Fruit fly (Drosophila melanogaster) whole organism, prepupa: ENCODE data around the gene CG32939.

Source experiments
- Blimp-1 ChIP-seq: fragments of 200-800 bp; sonication (Bioruptor generic); optimal IDR thresholded peaks from 3 replicates; lab custom pipeline; 2017; ENCODE audit warnings: missing biosample characterization, missing genetic modification characterization, mild to moderate bottlenecking, moderate library complexity, missing genetic modification reagents
- CG10631 ChIP-seq: fragments of 200-800 bp; sonication (Bioruptor generic); optimal IDR thresholded peaks from 2 replicates; lab custom pipeline; 2016; ENCODE audit warnings: missing biosample characterization, missing genetic modification characterization
- CG10669 ChIP-seq: fragments of 200-800 bp; sonication (Bioruptor generic); optimal IDR thresholded peaks from 3 replicates; lab custom pipeline; 2018; ENCODE audit warnings: missing biosample characterization, mild to moderate bottlenecking, missing genetic modification characterization, moderate library complexity
- CG3032 ChIP-seq: fragments of 200-800 bp; optimal IDR thresholded peaks from 2 replicates; lab custom pipeline; 2019; ENCODE audit warnings: missing biosample characterization, mild to moderate bottlenecking, missing genetic modification characterization, moderate library complexity
- CG32006 ChIP-seq: fragments of 200-800 bp; sonication (Bioruptor generic); optimal IDR thresholded peaks from 3 replicates; lab custom pipeline; 2017; ENCODE audit warnings: missing biosample characterization, mild to moderate bottlenecking, missing genetic modification characterization
- CG34406 ChIP-seq: fragments of 200-800 bp; sonication (Bioruptor generic); optimal IDR thresholded peaks from 3 replicates; lab custom pipeline; 2016; ENCODE audit warnings: missing biosample characterization, missing genetic modification characterization
- CG3919 ChIP-seq: fragments of 200-800 bp; sonication (Bioruptor generic); optimal IDR thresholded peaks from 3 replicates; lab custom pipeline; 2016; ENCODE audit warnings: missing biosample characterization, missing genetic modification characterization
- CG4318 ChIP-seq: fragments of 200-800 bp; sonication (Bioruptor generic); optimal IDR thresholded peaks from 3 replicates; lab custom pipeline; 2017; ENCODE audit warnings: missing biosample characterization, mild to moderate bottlenecking, missing genetic modification characterization
- CG6808 ChIP-seq: fragments of 200-800 bp; sonication (Bioruptor generic); optimal IDR thresholded peaks from 3 replicates; lab custom pipeline; 2017; ENCODE audit warnings: missing biosample characterization, missing genetic modification characterization, mild to moderate bottlenecking, moderate library complexity, missing genetic modification reagents
- CG6854 ChIP-seq: fragments of 200-800 bp; sonication (Bioruptor generic); optimal IDR thresholded peaks from 2 replicates; lab custom pipeline; 2017; ENCODE audit warnings: missing biosample characterization, mild to moderate bottlenecking, missing genetic modification characterization
- CG8119 ChIP-seq: fragments of 200-800 bp; sonication (Bioruptor generic); IDR thresholded peaks from 3 replicates; pipeline ENCODE4 v1.3.6; 2022; ENCODE audit warnings: missing biosample characterization, missing genetic modification characterization
- CG8319 ChIP-seq: fragments of 200-800 bp; sonication (Bioruptor generic); optimal IDR thresholded peaks from 3 replicates; lab custom pipeline; 2016; ENCODE audit warnings: missing biosample characterization, missing genetic modification characterization
- CG9139 ChIP-seq: fragments of 200-800 bp; sonication (Bioruptor generic); optimal IDR thresholded peaks from 3 replicates; lab custom pipeline; 2017; ENCODE audit warnings: missing biosample characterization, mild to moderate bottlenecking, missing genetic modification characterization
- Eip78C ChIP-seq: fragments of 200-800 bp; sonication (Bioruptor generic); peaks from one replicate; lab custom pipeline; 2016; ENCODE audit warnings: missing biosample characterization, missing genetic modification characterization
- Eip93F ChIP-seq: fragments of 200-800 bp; sonication (Bioruptor generic); optimal IDR thresholded peaks from 2 replicates; lab custom pipeline; 2016; ENCODE audit warnings: missing biosample characterization, mild to moderate bottlenecking, missing genetic modification characterization
- Gug ChIP-seq: fragments of 200-800 bp; sonication (Bioruptor generic); IDR thresholded peaks from 2 replicates; pipeline ENCODE4 v1.3.6; 2022; ENCODE audit warnings: missing biosample characterization, missing genetic modification characterization
- Hr38 ChIP-seq: sonication (Bioruptor generic); optimal IDR thresholded peaks from 2 replicates; lab custom pipeline; 2016; ENCODE audit warnings: missing biosample characterization, missing genetic modification characterization
- Hr39 ChIP-seq: fragments of 200-800 bp; sonication (Bioruptor generic); optimal IDR thresholded peaks from 2 replicates; lab custom pipeline; 2016; ENCODE audit warnings: missing biosample characterization, missing genetic modification characterization
- Lpt ChIP-seq: fragments of 200-800 bp; sonication (Bioruptor generic); optimal IDR thresholded peaks from 3 replicates; lab custom pipeline; 2016; ENCODE audit warnings: missing biosample characterization, missing genetic modification characterization
- Met ChIP-seq: fragments of 200-800 bp; sonication (Bioruptor generic); optimal IDR thresholded peaks from 3 replicates; lab custom pipeline; 2016; ENCODE audit warnings: missing biosample characterization, missing genetic modification characterization
- Sox14 ChIP-seq: fragments of 200-800 bp; sonication (Bioruptor generic); optimal IDR thresholded peaks from 3 replicates; lab custom pipeline; 2016; ENCODE audit warnings: missing biosample characterization, missing genetic modification characterization
- achi ChIP-seq: fragments of 200-800 bp; sonication (Bioruptor generic); optimal IDR thresholded peaks from 3 replicates; lab custom pipeline; 2016; ENCODE audit warnings: missing biosample characterization, missing genetic modification characterization
- cyc ChIP-seq: fragments of 200-800 bp; sonication (Bioruptor generic); optimal IDR thresholded peaks from 3 replicates; lab custom pipeline; 2016; ENCODE audit warnings: missing biosample characterization, missing genetic modification characterization
- dac ChIP-seq: fragments of 200-800 bp; sonication (Bioruptor generic); optimal IDR thresholded peaks from 2 replicates; lab custom pipeline; 2017; ENCODE audit warnings: missing biosample characterization, mild to moderate bottlenecking, missing genetic modification characterization
- dsx ChIP-seq: fragments of 200-800 bp; optimal IDR thresholded peaks from 3 replicates; lab custom pipeline; 2019; ENCODE audit warnings: missing biosample characterization, mild to moderate bottlenecking, missing genetic modification characterization, moderate library complexity; ENCODE audit not compliant: poor library complexity, severe bottlenecking
- eg ChIP-seq: fragments of 200-800 bp; sonication (Bioruptor generic); IDR thresholded peaks from 3 replicates; pipeline ENCODE4 v1.3.6; 2022; ENCODE audit warnings: missing biosample characterization, missing genetic modification characterization
- esn ChIP-seq: fragments of 200-800 bp; sonication (Bioruptor generic); optimal IDR thresholded peaks from 2 replicates; lab custom pipeline; 2016; ENCODE audit warnings: missing biosample characterization, mild to moderate bottlenecking, missing genetic modification characterization, moderate library complexity
- fd59A ChIP-seq: fragments of 200-800 bp; sonication (Bioruptor generic); optimal IDR thresholded peaks from 2 replicates; lab custom pipeline; 2017; ENCODE audit warnings: missing biosample characterization, mild to moderate bottlenecking, missing genetic modification characterization, missing genetic modification reagents
- fkh ChIP-seq: fragments of 200-800 bp; sonication (Bioruptor generic); optimal IDR thresholded peaks from 3 replicates; lab custom pipeline; 2017; ENCODE audit warnings: missing biosample characterization, mild to moderate bottlenecking, missing genetic modification characterization, moderate library complexity
- salr ChIP-seq, 2 experiments: fragments of 200-800 bp; sonication (Bioruptor generic); optimal IDR thresholded peaks; 3 replicates each; lab custom pipeline; 2016 to 2018; ENCODE audit warnings: missing biosample characterization in 2 of 2, missing genetic modification characterization in 2 of 2, mild to moderate bottlenecking in 1 of 2
- spab ChIP-seq: fragments of 200-800 bp; sonication (Bioruptor generic); optimal IDR thresholded peaks from 2 replicates; lab custom pipeline; 2017; ENCODE audit warnings: missing biosample characterization, mild to moderate bottlenecking, missing genetic modification characterization, missing genetic modification reagents
- ss ChIP-seq, 2 experiments: fragments of 200-800 bp; sonication (Bioruptor generic); optimal IDR thresholded peaks; 2 replicates in 1 of 2; 3 replicates in 1 of 2; lab custom pipeline; 2017 to 2018; ENCODE audit warnings: mild to moderate bottlenecking in 2 of 2, missing biosample characterization in 2 of 2, missing genetic modification characterization in 2 of 2, moderate library complexity in 1 of 2
- svp ChIP-seq: fragments of 200-800 bp; sonication (Bioruptor generic); peaks from one replicate; lab custom pipeline; 2016; ENCODE audit warnings: missing biosample characterization, missing genetic modification characterization
- topi ChIP-seq: fragments of 200-800 bp; sonication (Bioruptor generic); optimal IDR thresholded peaks from 3 replicates; lab custom pipeline; 2016; ENCODE audit warnings: missing biosample characterization, missing genetic modification characterization

The CG32939 gene

DNA sequence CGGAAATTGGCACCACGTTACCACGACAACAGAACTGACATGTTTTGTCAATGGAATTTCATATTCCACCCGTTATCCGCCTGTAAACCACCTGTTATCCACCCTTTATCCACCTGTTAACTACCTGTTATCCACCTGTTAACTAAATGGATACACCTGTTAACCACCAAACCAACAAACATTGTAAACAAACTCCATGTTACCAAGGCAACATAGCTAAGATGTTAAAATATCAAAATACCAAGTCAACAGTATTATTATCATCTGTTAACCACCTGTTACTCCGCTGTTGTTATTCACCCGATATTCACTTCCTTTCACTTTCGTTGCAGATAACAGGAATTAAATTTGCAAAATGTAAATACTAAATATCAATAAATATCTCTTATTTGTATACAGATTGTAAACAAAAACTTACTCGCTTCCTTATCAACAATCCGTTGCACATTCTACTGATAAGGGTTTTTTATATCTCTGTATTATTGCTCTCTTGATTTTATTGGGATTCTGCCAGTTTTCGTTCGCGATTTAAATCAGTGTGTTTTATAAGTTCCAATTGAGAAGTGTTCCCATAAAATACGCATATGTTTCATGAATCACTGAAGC, 17.8 kb upstream of the CG32939 start, which contains the start of gene Nepl12 (continued):
- TF ChIP-seq salr (GFP tag; optimal IDR thresholded peaks at IDR 0.05; lab: Kevin White, UChicago) = peak in 1 of 2 experiments; percentile 22

DNA sequence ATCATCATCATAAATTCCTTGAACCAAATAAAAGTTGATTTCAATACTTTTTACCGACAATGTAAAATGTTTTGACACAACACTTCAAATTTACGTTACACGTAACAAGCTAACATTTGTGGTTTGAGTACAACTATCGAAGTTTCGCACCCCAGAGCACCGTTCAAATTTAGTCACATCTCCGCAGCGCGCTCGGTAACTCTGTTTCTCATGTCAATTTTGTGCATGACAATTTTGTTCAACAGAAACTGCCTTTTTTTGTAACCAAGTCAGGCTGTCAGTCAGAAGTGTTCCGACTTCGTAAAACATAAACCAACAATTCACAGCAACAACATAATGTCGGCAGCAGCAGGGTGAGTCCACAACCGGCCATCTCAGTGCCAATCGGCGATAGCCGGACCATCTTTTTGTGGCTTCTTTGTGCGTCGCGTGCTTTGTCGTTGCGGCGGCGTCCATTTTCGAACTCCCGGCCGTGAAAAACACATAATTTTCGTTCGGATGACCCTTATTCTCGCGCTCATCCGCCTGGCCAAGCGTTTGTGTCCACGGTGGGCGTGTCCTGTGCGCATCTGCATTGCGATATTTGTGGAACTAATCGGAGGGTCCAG, 15.0 kb upstream of the CG32939 start, which contains the start of gene p23:
Gene p23 (plus strand): TSS at position 194 of the 608 bp plus-strand sequence.
- TF ChIP-seq eg (GFP tag; lab: Robert Waterston, UW) (0 out of 3 replicates have a peak, but pooled peaks have one; percentile 9), Sox14 (peak; percentile 66), spab (GFP tag; lab: Kevin White, UChicago) (no peak), fkh (GFP tag; lab: Kevin White, UChicago) (peak; percentile 11), ss (GFP tag; optimal IDR thresholded peaks at IDR 0.05; lab: Kevin White, UChicago) (peak in 1 of 2 experiments; percentile 43), salr (GFP tag; optimal IDR thresholded peaks at IDR 0.05; lab: Kevin White, UChicago) (no peak), CG9139 (peak; percentile 9), achi (GFP tag; lab: Kevin White, UChicago) (peak; percentile 81), dsx (peak; percentile 34)

DNA sequence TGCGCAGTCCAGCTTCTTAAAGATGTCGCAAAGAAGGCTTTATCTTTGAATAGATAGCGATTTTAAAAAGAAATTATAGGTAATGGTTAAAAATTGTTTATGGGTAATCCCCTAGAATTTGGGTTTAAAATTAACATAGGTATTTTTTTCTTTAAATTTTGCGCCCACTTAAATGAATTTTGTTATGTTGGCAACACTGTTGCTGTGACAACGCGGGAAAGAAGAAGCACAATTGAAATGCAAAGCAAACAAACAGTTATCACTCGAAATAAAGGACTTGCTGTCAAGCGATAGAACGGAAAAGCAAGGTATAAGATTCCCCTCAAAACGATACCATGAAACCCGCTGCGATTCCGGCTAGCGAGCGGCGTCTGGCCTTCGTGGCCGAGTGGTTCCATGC, 13.1 kb upstream of the CG32939 start, which contains the start of gene nmdyn-D7:
Gene nmdyn-D7 (plus strand): TSS at position 194 of the 400 bp plus-strand sequence.
- TF ChIP-seq CG32006 (GFP tag; lab: Kevin White, UChicago) (no peak), dsx (peak; percentile 58), CG10669 (no peak), Met (GFP tag; lab: Kevin White, UChicago) (no peak), CG8319 (no peak), CG6854 (GFP tag; lab: Kevin White, UChicago) (no peak), fd59A (no peak), Eip78C (GFP tag; lab: Kevin White, UChicago) (peak; percentile 29), svp (GFP tag; lab: Kevin White, UChicago) (no peak), CG3032 (tag; lab: Kevin White, UChicago) (no peak), fkh (GFP tag; lab: Kevin White, UChicago) (peak; percentile 92), Lpt (GFP tag; lab: Kevin White, UChicago) (no peak), CG6808 (GFP tag; lab: Kevin White, UChicago) (no peak), topi (GFP tag; lab: Kevin White, UChicago) (no peak), Eip93F (no peak), Blimp-1 (GFP tag; lab: Kevin White, UChicago) (no peak), eg (GFP tag; lab: Robert Waterston, UW) (no peak), Hr39 (GFP tag; lab: Kevin White, UChicago) (no peak), CG8119 (GFP tag; lab: Robert Waterston, UW) (no peak), Gug (GFP tag; lab: Robert Waterston, UW) (no peak), CG3919 (GFP tag; lab: Kevin White, UChicago) (no peak), esn (GFP tag; lab: Kevin White, UChicago) (peak; percentile 5), CG9139 (no peak), CG4318 (no peak), dac (GFP tag; lab: Kevin White, UChicago) (no peak), cyc (no peak), CG34406 (no peak), CG10631 (no peak), spab (GFP tag; lab: Kevin White, UChicago) (no peak), Sox14 (no peak), achi (GFP tag; lab: Kevin White, UChicago) (peak; percentile 36), Hr38 (GFP tag; lab: Kevin White, UChicago) (no peak)
